Worm (Caenorhabditis elegans) whole organism, early embryonic: ENCODE data around the gene srm-2.

Experiments used
- B0310.2 ChIP-seq: sonication (generic microtip); optimal IDR thresholded peaks from 2 replicates; lab custom pipeline; 2016; ENCODE audit warnings: mild to moderate bottlenecking, missing genetic modification characterization, missing compliant biosample characterization
- F13C5.2 ChIP-seq: sonication (generic microtip); optimal IDR thresholded peaks from 2 replicates; lab custom pipeline; 2017; ENCODE audit warnings: mild to moderate bottlenecking, missing genetic modification characterization, inconsistent platforms, missing compliant biosample characterization
- aly-1 ChIP-seq: sonication (generic microtip); optimal IDR thresholded peaks from 2 replicates; lab custom pipeline; 2016; ENCODE audit warnings: missing genetic modification characterization, missing compliant biosample characterization
- ama-1 ChIP-seq: fragments of 150-350 bp; optimal IDR thresholded peaks from 2 replicates; lab custom pipeline; 2014
- ceh-36 ChIP-seq: sonication (generic microtip); optimal IDR thresholded peaks from 2 replicates; lab custom pipeline; 2016; ENCODE audit warnings: missing genetic modification characterization, inconsistent platforms, missing compliant biosample characterization
- ets-7 ChIP-seq: sonication (generic microtip); optimal IDR thresholded peaks from 2 replicates; lab custom pipeline; 2016; ENCODE audit warnings: missing genotype, missing genetic modification characterization, missing compliant biosample characterization
- flt-1 ChIP-seq: fragments of 200-800 bp; sonication (Bioruptor generic); IDR thresholded peaks from 2 replicates; pipeline ENCODE4 v1.3.6; 2022; ENCODE audit warnings: missing genetic modification characterization, missing compliant biosample characterization
- hmbx-1 ChIP-seq: sonication (generic microtip); optimal IDR thresholded peaks from 2 replicates; lab custom pipeline; 2016; ENCODE audit warnings: mild to moderate bottlenecking, missing genetic modification characterization, missing compliant biosample characterization
- hnd-1 ChIP-seq: sonication (generic microtip); optimal IDR thresholded peaks from 2 replicates; lab custom pipeline; 2016; ENCODE audit warnings: missing genetic modification characterization, missing compliant biosample characterization
- pes-1 ChIP-seq: fragments of 200-800 bp; sonication (Bioruptor generic); IDR thresholded peaks from 2 replicates; pipeline ENCODE4 v1.3.6; 2022; ENCODE audit warnings: missing genetic modification reagents, missing genetic modification characterization, missing compliant biosample characterization
- scrt-1 ChIP-seq: fragments of 200-800 bp; sonication (Bioruptor generic); IDR thresholded peaks from 2 replicates; pipeline ENCODE4 v1.3.6; 2022; ENCODE audit warnings: missing genetic modification characterization, missing compliant biosample characterization
- sea-1 ChIP-seq: fragments of 200-800 bp; sonication (Bioruptor generic); conservative IDR thresholded peaks from 2 replicates; pipeline ENCODE4 v1.3.6; 2022; ENCODE audit warnings: missing genetic modification characterization, missing compliant biosample characterization
- tbx-37 ChIP-seq: fragments of 200-800 bp; sonication (Bioruptor generic); conservative IDR thresholded peaks from 2 replicates; pipeline ENCODE4 v1.3.6; 2022; ENCODE audit warnings: missing genetic modification reagents, missing genetic modification characterization, missing compliant biosample characterization
- tra-4 ChIP-seq: sonication (generic microtip); optimal IDR thresholded peaks from 2 replicates; lab custom pipeline; 2017; ENCODE audit warnings: missing genetic modification characterization, missing compliant biosample characterization

ce11 chrIV:5054297-5054696, 45.8 kb downstream of the srm-2 start:
- no peak for TF ChIP-seq pes-1
- no peak for TF ChIP-seq tra-4
- TF ChIP-seq aly-1 (tag; lab: Kevin White, UChicago), result no peak
- TF ChIP-seq hnd-1 (tag; lab: Kevin White, UChicago), result no peak
- no peak for TF ChIP-seq B0310.2 (tag; lab: Kevin White, UChicago)
- TF ChIP-seq scrt-1 (GFP tag; lab: Robert Waterston, UW), result no peak
- no peak for TF ChIP-seq ets-7 (tag; lab: Kevin White, UChicago)
- TF ChIP-seq ama-1, result no peak
- no peak for TF ChIP-seq flt-1
- TF ChIP-seq sea-1 (GFP tag; lab: Robert Waterston, UW), result no peak
- no peak for TF ChIP-seq F13C5.2
- no peak for TF ChIP-seq ceh-36 (tag; lab: Kevin White, UChicago)
- no peak for TF ChIP-seq tbx-37 (GFP tag; lab: Robert Waterston, UW)
- no peak for TF ChIP-seq hmbx-1 (tag; lab: Kevin White, UChicago)
